Worm (Caenorhabditis elegans): ENCODE measurements around the gene T05A12.4.

ce11 chrIV:6852727-6853126 is 35.0 kb upstream of the T05A12.4 start:
- TF ChIP-seq klf-2 (GFP tag; conservative IDR thresholded peaks at IDR 0.05) (no peak), ztf-29 (GFP tag; IDR thresholded peaks at IDR 0.05) (no peak), flt-1 (GFP tag; IDR thresholded peaks at IDR 0.05) (no peak), med-1 (GFP tag; optimal IDR thresholded peaks at IDR 0.05; ENCODE audit: insufficient read depth) (no peak), ref-1 (GFP tag; conservative IDR thresholded peaks at IDR 0.05) (no peak), tab-1 (GFP tag; IDR thresholded peaks at IDR 0.05) (no peak), T22C8.4 (GFP tag; IDR thresholded peaks at IDR 0.05) (no peak)

Data from whole organism, midembryonic.